Fruit fly (Drosophila melanogaster) whole organism, embryonic: Measurements from ENCODE around the gene mthl6.

ENCODE experiments used
- Atf3 ChIP-seq: fragments of 200-800 bp; sonication (Bioruptor generic); optimal IDR thresholded peaks from 3 replicates; lab custom pipeline; 2016; ENCODE audit warnings: missing biosample characterization, missing genetic modification characterization
- CG1602 ChIP-seq: fragments of 200-800 bp; sonication (Bioruptor generic); optimal IDR thresholded peaks from 3 replicates; lab custom pipeline; 2016; ENCODE audit warnings: missing biosample characterization, missing genetic modification characterization
- CG1647 ChIP-seq: fragments of 200-800 bp; sonication (Bioruptor generic); optimal IDR thresholded peaks from 3 replicates; lab custom pipeline; 2016; ENCODE audit warnings: missing biosample characterization, missing genetic modification characterization
- CG5180 ChIP-seq: fragments of 200-800 bp; sonication (Bioruptor generic); optimal IDR thresholded peaks from 3 replicates; lab custom pipeline; 2017; ENCODE audit warnings: missing biosample characterization, missing genetic modification characterization, mild to moderate bottlenecking, moderate library complexity, missing genetic modification reagents
- CG6272 ChIP-seq: fragments of 200-800 bp; sonication (Bioruptor generic); IDR thresholded peaks from 2 replicates; pipeline ENCODE4 v1.3.6; 2022; ENCODE audit warnings: missing biosample characterization, missing genetic modification characterization
- Hmx ChIP-seq: fragments of 200-800 bp; sonication (Bioruptor generic); optimal IDR thresholded peaks from 2 replicates; lab custom pipeline; 2016; ENCODE audit warnings: missing biosample characterization, missing genetic modification characterization
- Hr3 ChIP-seq: fragments of 200-800 bp; sonication (Bioruptor generic); optimal IDR thresholded peaks from 3 replicates; lab custom pipeline; 2016; ENCODE audit warnings: missing biosample characterization, missing genetic modification characterization
- dati ChIP-seq: fragments of 200-800 bp; sonication (Bioruptor generic); IDR thresholded peaks from 2 replicates; pipeline ENCODE4 v1.3.6; 2022; ENCODE audit warnings: missing biosample characterization, missing genetic modification characterization
- unpg ChIP-seq: fragments of 200-800 bp; sonication (Bioruptor generic); optimal IDR thresholded peaks from 3 replicates; lab custom pipeline; 2018; ENCODE audit warnings: missing biosample characterization, mild to moderate bottlenecking, missing genetic modification characterization, moderate library complexity

- TF ChIP-seq Hr3 (GFP tag; lab: Kevin White, UChicago): no peak
- no peak for TF ChIP-seq Atf3 (GFP tag; lab: Kevin White, UChicago)
- no peak for TF ChIP-seq CG5180 (GFP tag; lab: Kevin White, UChicago)
- TF ChIP-seq CG6272 (GFP tag; lab: Robert Waterston, UW): no peak
- no peak for TF ChIP-seq unpg (GFP tag; lab: Kevin White, UChicago)
- TF ChIP-seq CG1647 (GFP tag; lab: Kevin White, UChicago): no peak
- no peak for TF ChIP-seq dati (GFP tag; lab: Robert Waterston, UW)
- no peak for TF ChIP-seq Hmx (GFP tag; lab: Kevin White, UChicago)
- no peak for TF ChIP-seq CG1602
Observed at dm6 chr3L:7527661-7528379, 42.1 kb downstream of the mthl6 start.
